Fruit fly (Drosophila melanogaster): ENCODE results near the gene Scgdelta.

- no peak for TF ChIP-seq Dref (GFP tag; IDR thresholded peaks at IDR 0.05)
- no peak for TF ChIP-seq CG13123 (GFP tag; optimal IDR thresholded peaks at IDR 0.05)
- TF ChIP-seq CG2889 (GFP tag; IDR thresholded peaks at IDR 0.05) = no peak
- TF ChIP-seq fru (optimal IDR thresholded peaks at IDR 0.05) = no peak
- TF ChIP-seq gfzf (GFP tag; optimal IDR thresholded peaks at IDR 0.05) = no peak
- TF ChIP-seq unpg (GFP tag; optimal IDR thresholded peaks at IDR 0.05) = no peak
- TF ChIP-seq az2 (GFP tag; optimal IDR thresholded peaks at IDR 0.05) = no peak
- TF ChIP-seq Doc3 (GFP tag; IDR thresholded peaks at IDR 0.05; ENCODE audit: partially characterized antibody) = no peak
These were observed 18.8 kb downstream of the Scgdelta start for dm6 chrX:1735083-1735482.

Measured in whole organism, embryonic.